Fruit fly (Drosophila melanogaster): ENCODE results near the gene His4r.

His4r gene

DNA sequence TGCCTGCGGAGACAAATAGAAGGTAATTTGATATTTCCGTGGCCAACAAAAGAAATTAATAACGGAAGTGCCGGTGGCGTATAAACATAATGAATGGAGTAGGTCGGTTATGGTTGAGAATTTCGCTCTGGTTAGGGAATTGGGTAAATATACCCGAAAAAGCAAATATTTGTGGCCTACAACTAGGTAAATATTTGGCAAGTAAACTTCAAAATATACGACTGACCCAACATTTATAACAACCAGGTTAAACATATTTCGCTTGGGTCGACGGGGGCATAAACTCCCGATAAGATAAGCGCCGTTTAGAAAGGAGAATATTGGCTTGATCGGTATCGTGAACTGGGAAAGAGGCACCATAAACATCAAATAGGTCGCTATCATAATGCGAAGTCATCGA is 45.3 kb downstream of the His4r start:
- TF ChIP-seq Myc (optimal IDR thresholded peaks at IDR 0.05) (no peak), insv (optimal IDR thresholded peaks at IDR 0.05) (no peak), h (optimal IDR thresholded peaks at IDR 0.05) (no peak), ttk (optimal IDR thresholded peaks at IDR 0.05) (no peak), psq (optimal IDR thresholded peaks at IDR 0.05) (no peak), Sin3A (optimal IDR thresholded peaks at IDR 0.05) (no peak)

DNA sequence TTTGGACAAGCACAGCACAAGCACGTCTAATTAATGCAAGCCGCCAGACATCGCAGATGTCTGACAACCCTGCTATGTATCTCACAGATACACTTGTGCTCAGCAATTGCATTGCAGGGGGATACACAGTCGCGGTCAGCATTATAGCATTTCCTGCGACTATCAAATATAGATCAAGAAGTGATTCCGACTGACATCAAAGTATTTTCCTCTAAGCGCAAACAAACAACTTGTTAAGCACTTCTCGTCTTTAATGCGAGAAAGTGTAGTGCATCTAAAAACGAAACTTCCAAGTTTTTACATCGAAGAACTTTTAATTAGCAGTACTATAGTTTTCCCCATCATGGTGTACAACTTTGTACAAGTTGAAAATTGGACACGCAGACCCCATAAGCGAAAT is 47.4 kb downstream of the His4r start:
- TF ChIP-seq ttk (optimal IDR thresholded peaks at IDR 0.05) (no peak), Myc (optimal IDR thresholded peaks at IDR 0.05) (no peak), insv (optimal IDR thresholded peaks at IDR 0.05) (no peak), Sin3A (optimal IDR thresholded peaks at IDR 0.05) (no peak), psq (optimal IDR thresholded peaks at IDR 0.05) (no peak), h (optimal IDR thresholded peaks at IDR 0.05) (no peak)

DNA sequence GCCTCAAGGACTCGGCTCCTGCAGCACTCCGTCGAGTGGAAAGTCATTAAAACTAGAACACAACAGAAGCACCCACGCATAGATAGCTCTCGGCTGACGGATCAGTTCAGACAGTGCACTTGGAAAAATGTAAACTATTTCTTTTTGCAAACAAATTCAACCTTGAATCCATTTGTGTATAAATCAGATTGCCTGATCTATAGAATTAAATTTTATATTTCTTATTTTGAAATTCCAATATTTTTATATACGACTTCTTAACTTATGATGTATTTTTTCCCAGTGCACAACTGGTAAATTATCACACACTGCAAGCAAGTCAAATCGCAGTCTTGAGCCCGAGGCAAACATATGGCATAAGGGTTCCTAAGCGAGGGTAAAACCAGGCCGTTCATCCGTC is 49.2 kb downstream of the His4r start:
- TF ChIP-seq Sin3A (optimal IDR thresholded peaks at IDR 0.05) = no peak
- TF ChIP-seq Myc (optimal IDR thresholded peaks at IDR 0.05) = no peak
- no peak for TF ChIP-seq insv (optimal IDR thresholded peaks at IDR 0.05)
- TF ChIP-seq h (optimal IDR thresholded peaks at IDR 0.05) = no peak
- TF ChIP-seq psq (optimal IDR thresholded peaks at IDR 0.05) = no peak
- TF ChIP-seq ttk (optimal IDR thresholded peaks at IDR 0.05) = no peak

Measured in Kc167 (cell line).